Worm (Caenorhabditis elegans) whole organism, young adult: ENCODE results near the gene Y7A5A.9.
A peak's percentile ranks its signal among the peaks of the same experiment; 100 is the strongest.

Experiments used
- B0261.1 ChIP-seq: sonication (generic microtip); optimal IDR thresholded peaks from 2 replicates; lab custom pipeline; 2016; ENCODE audit warnings: mild to moderate bottlenecking, missing genetic modification characterization, moderate library complexity, missing compliant biosample characterization
- D2030.7 ChIP-seq: fragments of 200-800 bp; sonication (Bioruptor generic); IDR thresholded peaks from 2 replicates; pipeline ENCODE4 v1.3.6; 2022; ENCODE audit warnings: missing genetic modification reagents, missing genetic modification characterization, missing compliant biosample characterization
- F10E7.11 ChIP-seq: sonication (generic microtip); optimal IDR thresholded peaks from 2 replicates; lab custom pipeline; 2017; ENCODE audit warnings: mild to moderate bottlenecking, missing genetic modification characterization, moderate library complexity, missing compliant biosample characterization
- F37B4.10 ChIP-seq: fragments of 200-800 bp; sonication (Bioruptor generic); IDR thresholded peaks from 2 replicates; pipeline ENCODE4 v1.3.6; 2022; ENCODE audit warnings: missing genetic modification characterization, missing compliant biosample characterization
- F49E8.2 ChIP-seq: sonication (generic microtip); optimal IDR thresholded peaks from 3 replicates; lab custom pipeline; 2017; ENCODE audit warnings: missing genetic modification characterization, mild to moderate bottlenecking, missing compliant biosample characterization, antibody characterized with exemption, moderate library complexity; ENCODE audit not compliant: insufficient read depth
- F55B11.4 ChIP-seq: sonication (generic microtip); optimal IDR thresholded peaks from 2 replicates; lab custom pipeline; 2016; ENCODE audit warnings: missing compliant biosample characterization, missing genetic modification characterization, borderline replicate concordance; ENCODE audit not compliant: insufficient read depth
- F57C9.4 ChIP-seq: sonication (generic microtip); optimal IDR thresholded peaks from 2 replicates; lab custom pipeline; 2017; ENCODE audit warnings: mild to moderate bottlenecking, missing genetic modification characterization, missing compliant biosample characterization
- T26A5.8 ChIP-seq: sonication (generic microtip); optimal IDR thresholded peaks from 2 replicates; lab custom pipeline; 2016; ENCODE audit warnings: missing genetic modification characterization, missing compliant biosample characterization
- Y79H2A.3 ChIP-seq: fragments of 200-800 bp; sonication (Bioruptor generic); conservative IDR thresholded peaks from 2 replicates; pipeline ENCODE4 v1.3.6; 2022; ENCODE audit warnings: missing genetic modification reagents, missing genetic modification characterization, missing compliant biosample characterization
- ZK185.1 ChIP-seq: sonication (generic microtip); optimal IDR thresholded peaks from 2 replicates; lab custom pipeline; 2016; ENCODE audit warnings: mild to moderate bottlenecking, missing genetic modification characterization, missing compliant biosample characterization; ENCODE audit not compliant: poor library complexity, severe bottlenecking
- aptf-3 ChIP-seq: fragments of 200-800 bp; sonication (Bioruptor generic); IDR thresholded peaks from 2 replicates; pipeline ENCODE4 v1.3.6; 2022; ENCODE audit warnings: missing genetic modification characterization, missing compliant biosample characterization
- atf-7 ChIP-seq: sonication (generic microtip); optimal IDR thresholded peaks from 2 replicates; lab custom pipeline; 2017; ENCODE audit warnings: mild to moderate bottlenecking, missing genetic modification characterization, missing compliant biosample characterization
- attf-3 ChIP-seq: fragments of 200-800 bp; sonication (Bioruptor generic); conservative IDR thresholded peaks from 2 replicates; pipeline ENCODE4 v1.3.6; 2022; ENCODE audit warnings: missing genetic modification reagents, missing genetic modification characterization, missing compliant biosample characterization
- cebp-1 ChIP-seq, 2 experiments: fragments of 200-800 bp in 1 of 2; sonication (Bioruptor generic) in 1 of 2; sonication (generic microtip) in 1 of 2; IDR thresholded peaks in 1 of 2; optimal IDR thresholded peaks in 1 of 2; 2 replicates each; pipeline versions ENCODE4 v1.3.6 to Lab custom; 2017 to 2022; ENCODE audit warnings: missing compliant biosample characterization in 2 of 2, missing genetic modification characterization in 2 of 2, mild to moderate bottlenecking in 1 of 2, missing genetic modification reagents in 1 of 2, moderate library complexity in 1 of 2
- ceh-100 ChIP-seq: fragments of 200-800 bp; sonication (Bioruptor generic); IDR thresholded peaks from 2 replicates; pipeline ENCODE4 v1.3.6; 2022; ENCODE audit warnings: missing genetic modification reagents, missing genetic modification characterization, missing compliant biosample characterization
- ceh-58 ChIP-seq: fragments of 200-800 bp; sonication (Bioruptor generic); IDR thresholded peaks from 2 replicates; pipeline ENCODE4 v1.3.6; 2022; ENCODE audit warnings: missing genetic modification characterization, missing compliant biosample characterization
- ceh-91 ChIP-seq: fragments of 200-800 bp; sonication (Bioruptor generic); IDR thresholded peaks from 2 replicates; pipeline ENCODE4 v1.3.6; 2022; ENCODE audit warnings: missing genetic modification reagents, missing genetic modification characterization, missing compliant biosample characterization
- die-1 ChIP-seq: sonication (generic microtip); optimal IDR thresholded peaks from 2 replicates; lab custom pipeline; 2016; ENCODE audit warnings: missing genotype, mild to moderate bottlenecking, missing genetic modification characterization, missing compliant biosample characterization
- dox-1 ChIP-seq: fragments of 200-800 bp; sonication (Bioruptor generic); IDR thresholded peaks from 2 replicates; pipeline ENCODE4 v1.3.6; 2022; ENCODE audit warnings: missing genetic modification reagents, missing genetic modification characterization, missing compliant biosample characterization
- ekl-4 ChIP-seq: fragments of 200-800 bp; sonication (Bioruptor generic); IDR thresholded peaks from 2 replicates; pipeline ENCODE4 v1.3.6; 2022; ENCODE audit warnings: missing genetic modification reagents, missing genetic modification characterization, missing compliant biosample characterization
- fkh-3 ChIP-seq: sonication (generic microtip); optimal IDR thresholded peaks from 2 replicates; lab custom pipeline; 2016; ENCODE audit warnings: mild to moderate bottlenecking, missing genetic modification characterization, missing compliant biosample characterization
- him-1 ChIP-seq: sonication (generic microtip); optimal IDR thresholded peaks from 2 replicates; lab custom pipeline; 2016; ENCODE audit warnings: missing genotype, missing genetic modification reagents, missing genetic modification characterization, missing compliant biosample characterization
- hlh-12 ChIP-seq: sonication (generic microtip); optimal IDR thresholded peaks from 2 replicates; lab custom pipeline; 2016; ENCODE audit warnings: missing genetic modification characterization, missing compliant biosample characterization
- hmg-1.2 ChIP-seq: fragments of 200-800 bp; sonication (Bioruptor generic); IDR thresholded peaks from 2 replicates; pipeline ENCODE4 v1.3.6; 2022; ENCODE audit warnings: missing genetic modification reagents, missing genetic modification characterization, missing compliant biosample characterization
- hrde-1 ChIP-seq: sonication (generic microtip); optimal IDR thresholded peaks from 2 replicates; lab custom pipeline; 2016; ENCODE audit warnings: missing genetic modification characterization, mild to moderate bottlenecking, missing compliant biosample characterization, moderate library complexity, missing genotype, missing genetic modification reagents, borderline replicate concordance
- lin-26 ChIP-seq: fragments of 200-800 bp; sonication (Bioruptor generic); IDR thresholded peaks from 2 replicates; pipeline ENCODE4 v1.3.6; 2022; ENCODE audit warnings: missing genetic modification reagents, missing genetic modification characterization, missing compliant biosample characterization
- madf-3 ChIP-seq: fragments of 200-800 bp; sonication (Bioruptor generic); IDR thresholded peaks from 2 replicates; pipeline ENCODE4 v1.3.6; 2022; ENCODE audit warnings: missing genetic modification reagents, missing genetic modification characterization, missing compliant biosample characterization
- madf-6 ChIP-seq: fragments of 200-800 bp; sonication (Bioruptor generic); IDR thresholded peaks from 2 replicates; pipeline ENCODE4 v1.3.6; 2022; ENCODE audit warnings: missing genetic modification reagents, missing genetic modification characterization, missing compliant biosample characterization
- mcd-1 ChIP-seq: fragments of 200-800 bp; sonication (Bioruptor generic); IDR thresholded peaks from 2 replicates; pipeline ENCODE4 v1.3.6; 2022; ENCODE audit warnings: missing genetic modification reagents, missing genetic modification characterization, missing compliant biosample characterization
- nhr-27 ChIP-seq: fragments of 200-800 bp; sonication (Bioruptor generic); optimal IDR thresholded peaks from 2 replicates; lab custom pipeline; 2018; ENCODE audit warnings: mild to moderate bottlenecking, missing genetic modification characterization, moderate library complexity, missing compliant biosample characterization
- pbrm-1 ChIP-seq: fragments of 200-800 bp; sonication (Bioruptor generic); IDR thresholded peaks from 2 replicates; pipeline ENCODE4 v1.3.6; 2022; ENCODE audit warnings: missing genetic modification reagents, missing genetic modification characterization, missing compliant biosample characterization
- rcor-1 ChIP-seq: fragments of 200-800 bp; sonication (Bioruptor generic); IDR thresholded peaks from 2 replicates; pipeline ENCODE4 v1.3.6; 2022; ENCODE audit warnings: missing genetic modification reagents, missing genetic modification characterization, missing compliant biosample characterization
- repo-1 ChIP-seq: sonication (generic microtip); optimal IDR thresholded peaks from 2 replicates; lab custom pipeline; 2017; ENCODE audit warnings: mild to moderate bottlenecking, missing genetic modification characterization, missing compliant biosample characterization
- rpc-1 ChIP-seq, 2 experiments: fragments of 150-350 bp in 1 of 2; sonication (generic microtip) in 1 of 2; optimal IDR thresholded peaks; 2 replicates each; lab custom pipeline; 2014 to 2018; ENCODE audit warnings: missing biosample characterization in 1 of 2, missing genetic modification characterization in 1 of 2, missing genetic modification reagents in 1 of 2, missing genotype in 1 of 2
- snpc-1.1 ChIP-seq: sonication (generic microtip); optimal IDR thresholded peaks from 2 replicates; lab custom pipeline; 2017; ENCODE audit warnings: missing genetic modification characterization, mild to moderate bottlenecking, missing compliant biosample characterization, antibody characterized with exemption, moderate library complexity, missing genotype, missing genetic modification reagents; ENCODE audit not compliant: insufficient read depth
- snpc-4 ChIP-seq, 5 experiments: fragments of 150-350 bp in 1 of 5; sonication (generic microtip) in 4 of 5; optimal IDR thresholded peaks; 2 replicates each; lab custom pipeline; 2014 to 2018; ENCODE audit warnings: missing genetic modification characterization in 5 of 5, missing biosample characterization in 3 of 5, antibody characterized with exemption in 2 of 5, mild to moderate bottlenecking in 2 of 5, missing compliant biosample characterization in 2 of 5, missing genotype in 2 of 5, moderate library complexity in 2 of 5, missing genetic modification reagents in 1 of 5
- somi-1 ChIP-seq: fragments of 200-800 bp; sonication (Bioruptor generic); optimal IDR thresholded peaks from 2 replicates; lab custom pipeline; 2018; ENCODE audit warnings: mild to moderate bottlenecking, missing genetic modification characterization, missing compliant biosample characterization
- sptf-2 ChIP-seq: fragments of 200-800 bp; sonication (Bioruptor generic); optimal IDR thresholded peaks from 2 replicates; lab custom pipeline; 2018; ENCODE audit warnings: mild to moderate bottlenecking, missing genetic modification characterization, missing compliant biosample characterization
- tbp1 ChIP-seq: fragments of 200-800 bp; sonication (Bioruptor generic); optimal IDR thresholded peaks from 2 replicates; lab custom pipeline; 2018; ENCODE audit warnings: mild to moderate bottlenecking, missing genetic modification characterization, missing compliant biosample characterization
- ztf-26 ChIP-seq: sonication (generic microtip); optimal IDR thresholded peaks from 2 replicates; lab custom pipeline; 2017; ENCODE audit warnings: missing genetic modification characterization, missing compliant biosample characterization
- ztf-28 ChIP-seq: fragments of 200-800 bp; sonication (Bioruptor generic); IDR thresholded peaks from 2 replicates; pipeline ENCODE4 v1.3.6; 2022; ENCODE audit warnings: missing genetic modification reagents, missing genetic modification characterization, missing compliant biosample characterization
- ztf-6 ChIP-seq: fragments of 200-800 bp; sonication (Bioruptor generic); IDR thresholded peaks from 2 replicates; pipeline ENCODE4 v1.3.6; 2022; ENCODE audit warnings: missing genetic modification reagents, missing genetic modification characterization, missing compliant biosample characterization

Y7A5A.9 gene

DNA sequence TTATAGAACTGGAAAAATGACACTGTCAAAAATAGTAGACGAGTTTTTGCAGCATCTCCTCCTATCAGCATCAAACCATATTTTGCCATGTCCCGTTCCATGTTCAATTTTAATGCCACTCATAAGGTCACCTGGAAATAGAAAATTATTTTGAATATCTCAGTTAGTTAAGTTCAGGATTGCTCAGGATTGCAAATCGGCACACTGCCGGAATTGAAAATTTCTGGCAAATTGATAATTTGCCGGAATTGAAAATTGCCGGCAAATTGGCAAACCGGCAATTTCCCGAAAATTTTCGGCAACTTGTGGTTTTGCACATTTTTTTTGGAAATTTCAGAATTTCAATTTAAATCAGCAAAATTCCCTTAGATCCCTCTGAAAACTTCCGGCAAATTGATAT, 40.2 kb upstream of the Y7A5A.9 start, which contains the start of gene Y7A5A.5:
Y7A5A.5 (minus strand) TSS at position 101 of the 400 bp plus-strand sequence.
- TF ChIP-seq atf-7 (tag; lab: Kevin White, UChicago), result no peak
- TF ChIP-seq ZK185.1 (tag; lab: Kevin White, UChicago), result no peak
- no peak for TF ChIP-seq somi-1 (GFP tag; lab: Kevin White, UChicago)
- TF ChIP-seq F10E7.11 (tag; lab: Kevin White, UChicago), result no peak
- no peak for TF ChIP-seq aptf-3 (GFP tag; lab: Robert Waterston, UW)
- TF ChIP-seq nhr-27 (tag; lab: Kevin White, UChicago), result no peak
- no peak for TF ChIP-seq madf-3 (GFP tag; lab: Robert Waterston, UW)
- no peak for TF ChIP-seq rcor-1 (GFP tag; lab: Robert Waterston, UW)
- no peak for TF ChIP-seq sptf-2
- TF ChIP-seq lin-26 (GFP tag; lab: Robert Waterston, UW), result no peak
- no peak for TF ChIP-seq attf-3 (GFP tag; lab: Robert Waterston, UW)
- TF ChIP-seq ceh-91, result no peak
- TF ChIP-seq hlh-12 (tag; lab: Kevin White, UChicago), result no peak

ce11 chrX:15794977-15795376, 32.0 kb upstream of the Y7A5A.9 start, which contains the start of gene Y7A5A.10:
Y7A5A.10 (minus strand) TSS chrX:15795077.
- no peak for TF ChIP-seq ceh-58 (GFP tag; lab: Robert Waterston, UW)
- TF ChIP-seq repo-1 (tag; lab: Kevin White, UChicago), result no peak
- TF ChIP-seq ztf-6 (GFP tag; lab: Robert Waterston, UW), result no peak
- TF ChIP-seq fkh-3 (tag; lab: Kevin White, UChicago), result no peak
- TF ChIP-seq cebp-1 (GFP tag; IDR thresholded peaks at IDR 0.05; lab: Robert Waterston, UW), result no peak
- TF ChIP-seq cebp-1 (tag; optimal IDR thresholded peaks at IDR 0.05; lab: Kevin White, UChicago), result no peak
- no peak for TF ChIP-seq F49E8.2 (tag; lab: Kevin White, UChicago)
- TF ChIP-seq ztf-28 (GFP tag; lab: Robert Waterston, UW), result no peak
- TF ChIP-seq F57C9.4 (tag; lab: Kevin White, UChicago), result no peak
- TF ChIP-seq ceh-100, result no peak
- TF ChIP-seq snpc-1.1, result no peak

- no peak for TF ChIP-seq F55B11.4 (tag; lab: Kevin White, UChicago)
- 0 out of 2 replicates have a peak, but pooled peaks have one; percentile 23 for TF ChIP-seq mcd-1 (GFP tag; lab: Robert Waterston, UW)
- peak; percentile 70; the same call in 1 of the 2 replicates for TF ChIP-seq lin-26 (GFP tag; lab: Robert Waterston, UW)
- TF ChIP-seq madf-6, result 0 out of 2 replicates have a peak, but pooled peaks have one; percentile 25
- peak; percentile 78 for TF ChIP-seq ztf-26 (tag; lab: Kevin White, UChicago)
- peak; percentile 35 for TF ChIP-seq snpc-4 (GFP tag; optimal IDR thresholded peaks at IDR 0.05; lab: Kevin White, UChicago)
- TF ChIP-seq snpc-4 (tag; optimal IDR thresholded peaks at IDR 0.05; lab: Kevin White, UChicago), result peak in 1 of 4 experiments; percentile 70
- TF ChIP-seq tbp1 (GFP tag; lab: Kevin White, UChicago), result peak; percentile 86
- 0 out of 2 replicates have a peak, but pooled peaks have one; percentile 27 for TF ChIP-seq cebp-1 (GFP tag; IDR thresholded peaks at IDR 0.05; lab: Robert Waterston, UW)
- TF ChIP-seq cebp-1 (tag; optimal IDR thresholded peaks at IDR 0.05; lab: Kevin White, UChicago), result no peak
- no peak for TF ChIP-seq hrde-1 (tag; lab: Kevin White, UChicago)
- TF ChIP-seq die-1 (tag; lab: Kevin White, UChicago), result peak; percentile 11
- TF ChIP-seq hmg-1.2, result peak; percentile 52
- TF ChIP-seq pbrm-1, result peak; percentile 40; the same call in 1 of the 2 replicates
- TF ChIP-seq D2030.7 (GFP tag; lab: Robert Waterston, UW), result peak; percentile 49; the same call in 1 of the 2 replicates
- peak; percentile 33; the same call in 1 of the 2 replicates for TF ChIP-seq dox-1
- peak; percentile 66 for TF ChIP-seq B0261.1 (tag; lab: Kevin White, UChicago)
- no peak for TF ChIP-seq fkh-3 (tag; lab: Kevin White, UChicago)
- no peak for TF ChIP-seq Y79H2A.3 (GFP tag; lab: Robert Waterston, UW)
- peak; percentile 4 for TF ChIP-seq him-1 (tag; lab: Kevin White, UChicago)
- 0 out of 2 replicates have a peak, but pooled peaks have one; percentile 38 for TF ChIP-seq ekl-4 (GFP tag; lab: Robert Waterston, UW)
- TF ChIP-seq T26A5.8 (tag; lab: Kevin White, UChicago), result no peak
- 0 out of 2 replicates have a peak, but pooled peaks have one; percentile 28 for TF ChIP-seq F37B4.10 (GFP tag; lab: Robert Waterston, UW)
- TF ChIP-seq rpc-1 (optimal IDR thresholded peaks at IDR 0.05; lab: Kevin White, UChicago), result peak; percentile 61
- TF ChIP-seq rpc-1 (tag; optimal IDR thresholded peaks at IDR 0.05; lab: Kevin White, UChicago), result peak; percentile 74
Observed at ce11 chrX:15796633-15797032, 30.3 kb upstream of the Y7A5A.9 start.
